Worm (Caenorhabditis elegans) whole organism, young adult: Measurements from ENCODE around the gene C03C10.7.

ENCODE experiments used
- B0035.1 ChIP-seq: sonication (generic microtip); optimal IDR thresholded peaks from 2 replicates; lab custom pipeline; 2016; ENCODE audit warnings: missing genetic modification characterization, mild to moderate bottlenecking, missing compliant biosample characterization, missing genotype, missing genetic modification reagents
- D2030.7 ChIP-seq: fragments of 200-800 bp; sonication (Bioruptor generic); IDR thresholded peaks from 2 replicates; pipeline ENCODE4 v1.3.6; 2022; ENCODE audit warnings: missing genetic modification reagents, missing genetic modification characterization, missing compliant biosample characterization
- F33H1.4 ChIP-seq: fragments of 200-800 bp; sonication (Bioruptor generic); IDR thresholded peaks from 2 replicates; pipeline ENCODE4 v1.3.6; 2022; ENCODE audit warnings: missing genetic modification reagents, missing genetic modification characterization, missing compliant biosample characterization
- F37B4.10 ChIP-seq: fragments of 200-800 bp; sonication (Bioruptor generic); IDR thresholded peaks from 2 replicates; pipeline ENCODE4 v1.3.6; 2022; ENCODE audit warnings: missing genetic modification characterization, missing compliant biosample characterization
- F39B2.1 ChIP-seq: fragments of 200-800 bp; sonication (Bioruptor generic); IDR thresholded peaks from 2 replicates; pipeline ENCODE4 v1.3.6; 2022; ENCODE audit warnings: missing genetic modification reagents, missing genetic modification characterization, missing compliant biosample characterization
- F52B5.7 ChIP-seq: sonication (generic microtip); optimal IDR thresholded peaks from 2 replicates; lab custom pipeline; 2016; ENCODE audit warnings: mild to moderate bottlenecking, missing genetic modification characterization, missing compliant biosample characterization
- T26A5.8 ChIP-seq: sonication (generic microtip); optimal IDR thresholded peaks from 2 replicates; lab custom pipeline; 2016; ENCODE audit warnings: missing genetic modification characterization, missing compliant biosample characterization
- Y53G8AR.9 ChIP-seq: fragments of 200-800 bp; sonication (Bioruptor generic); conservative IDR thresholded peaks from 2 replicates; pipeline ENCODE4 v1.3.6; 2022; ENCODE audit warnings: missing genetic modification reagents, missing genetic modification characterization, missing compliant biosample characterization
- Y67H2A.10 ChIP-seq: fragments of 200-800 bp; sonication (Bioruptor generic); conservative IDR thresholded peaks from 2 replicates; pipeline ENCODE4 v1.3.6; 2022; ENCODE audit warnings: missing genetic modification reagents, missing genetic modification characterization, missing compliant biosample characterization
- Y79H2A.3 ChIP-seq: fragments of 200-800 bp; sonication (Bioruptor generic); conservative IDR thresholded peaks from 2 replicates; pipeline ENCODE4 v1.3.6; 2022; ENCODE audit warnings: missing genetic modification reagents, missing genetic modification characterization, missing compliant biosample characterization
- Y95B8A.8 ChIP-seq: fragments of 200-800 bp; sonication (Bioruptor generic); IDR thresholded peaks from 2 replicates; pipeline ENCODE4 v1.3.6; 2022; ENCODE audit warnings: missing genetic modification reagents, missing genetic modification characterization, missing compliant biosample characterization
- ama-1 ChIP-seq, 3 experiments: fragments of 150-350 bp in 1 of 3; sonication (generic microtip) in 2 of 3; optimal IDR thresholded peaks; 2 replicates each; lab custom pipeline; 2014 to 2018; ENCODE audit warnings: missing biosample characterization in 2 of 3, missing genetic modification characterization in 2 of 3, missing genetic modification reagents in 2 of 3
- aptf-2 ChIP-seq: fragments of 200-800 bp; sonication (Bioruptor generic); conservative IDR thresholded peaks from 2 replicates; pipeline ENCODE4 v1.3.6; 2022; ENCODE audit warnings: missing genetic modification reagents, missing genetic modification characterization, missing compliant biosample characterization
- atf-7 ChIP-seq: sonication (generic microtip); optimal IDR thresholded peaks from 2 replicates; lab custom pipeline; 2017; ENCODE audit warnings: mild to moderate bottlenecking, missing genetic modification characterization, missing compliant biosample characterization
- attf-6 ChIP-seq: fragments of 200-800 bp; sonication (Bioruptor generic); IDR thresholded peaks from 2 replicates; pipeline ENCODE4 v1.3.6; 2022; ENCODE audit warnings: missing genetic modification reagents, missing genetic modification characterization, missing compliant biosample characterization
- ccch-3 ChIP-seq: fragments of 200-800 bp; sonication (Bioruptor generic); optimal IDR thresholded peaks from 2 replicates; lab custom pipeline; 2018; ENCODE audit warnings: mild to moderate bottlenecking, missing genetic modification characterization, missing compliant biosample characterization
- cebp-1 ChIP-seq, 2 experiments: fragments of 200-800 bp in 1 of 2; sonication (Bioruptor generic) in 1 of 2; sonication (generic microtip) in 1 of 2; IDR thresholded peaks in 1 of 2; optimal IDR thresholded peaks in 1 of 2; 2 replicates each; pipeline versions ENCODE4 v1.3.6 to Lab custom; 2017 to 2022; ENCODE audit warnings: missing compliant biosample characterization in 2 of 2, missing genetic modification characterization in 2 of 2, mild to moderate bottlenecking in 1 of 2, missing genetic modification reagents in 1 of 2, moderate library complexity in 1 of 2
- ceh-100 ChIP-seq: fragments of 200-800 bp; sonication (Bioruptor generic); IDR thresholded peaks from 2 replicates; pipeline ENCODE4 v1.3.6; 2022; ENCODE audit warnings: missing genetic modification reagents, missing genetic modification characterization, missing compliant biosample characterization
- chd-7 ChIP-seq: sonication (generic microtip); optimal IDR thresholded peaks from 2 replicates; lab custom pipeline; 2016; ENCODE audit warnings: mild to moderate bottlenecking, missing genetic modification characterization, moderate library complexity, missing compliant biosample characterization
- dox-1 ChIP-seq: fragments of 200-800 bp; sonication (Bioruptor generic); IDR thresholded peaks from 2 replicates; pipeline ENCODE4 v1.3.6; 2022; ENCODE audit warnings: missing genetic modification reagents, missing genetic modification characterization, missing compliant biosample characterization
- ekl-4 ChIP-seq: fragments of 200-800 bp; sonication (Bioruptor generic); IDR thresholded peaks from 2 replicates; pipeline ENCODE4 v1.3.6; 2022; ENCODE audit warnings: missing genetic modification reagents, missing genetic modification characterization, missing compliant biosample characterization
- him-1 ChIP-seq: sonication (generic microtip); optimal IDR thresholded peaks from 2 replicates; lab custom pipeline; 2016; ENCODE audit warnings: missing genotype, missing genetic modification reagents, missing genetic modification characterization, missing compliant biosample characterization
- hmg-1.2 ChIP-seq: fragments of 200-800 bp; sonication (Bioruptor generic); IDR thresholded peaks from 2 replicates; pipeline ENCODE4 v1.3.6; 2022; ENCODE audit warnings: missing genetic modification reagents, missing genetic modification characterization, missing compliant biosample characterization
- hrde-1 ChIP-seq: sonication (generic microtip); optimal IDR thresholded peaks from 2 replicates; lab custom pipeline; 2016; ENCODE audit warnings: missing genetic modification characterization, mild to moderate bottlenecking, missing compliant biosample characterization, moderate library complexity, missing genotype, missing genetic modification reagents, borderline replicate concordance
- lin-40 ChIP-seq: sonication (generic microtip); optimal IDR thresholded peaks from 2 replicates; lab custom pipeline; 2016; ENCODE audit warnings: missing genetic modification characterization, mild to moderate bottlenecking, missing compliant biosample characterization, missing genotype, missing genetic modification reagents
- lin-54 ChIP-seq: fragments of 200-800 bp; sonication (Bioruptor generic); optimal IDR thresholded peaks from 2 replicates; lab custom pipeline; 2018; ENCODE audit warnings: mild to moderate bottlenecking, missing genetic modification characterization, missing compliant biosample characterization
- madf-3 ChIP-seq: fragments of 200-800 bp; sonication (Bioruptor generic); IDR thresholded peaks from 2 replicates; pipeline ENCODE4 v1.3.6; 2022; ENCODE audit warnings: missing genetic modification reagents, missing genetic modification characterization, missing compliant biosample characterization
- madf-6 ChIP-seq: fragments of 200-800 bp; sonication (Bioruptor generic); IDR thresholded peaks from 2 replicates; pipeline ENCODE4 v1.3.6; 2022; ENCODE audit warnings: missing genetic modification reagents, missing genetic modification characterization, missing compliant biosample characterization
- madf-8 ChIP-seq: fragments of 200-800 bp; sonication (Bioruptor generic); conservative IDR thresholded peaks from 2 replicates; pipeline ENCODE4 v1.3.6; 2022; ENCODE audit warnings: missing genetic modification reagents, missing genetic modification characterization, missing compliant biosample characterization
- mcd-1 ChIP-seq: fragments of 200-800 bp; sonication (Bioruptor generic); IDR thresholded peaks from 2 replicates; pipeline ENCODE4 v1.3.6; 2022; ENCODE audit warnings: missing genetic modification reagents, missing genetic modification characterization, missing compliant biosample characterization
- mel-28 ChIP-seq: sonication (generic microtip); optimal IDR thresholded peaks from 2 replicates; lab custom pipeline; 2016; ENCODE audit warnings: borderline replicate concordance, mild to moderate bottlenecking, missing genetic modification characterization, missing compliant biosample characterization
- mes-4 ChIP-seq: sonication (generic microtip); optimal IDR thresholded peaks from 2 replicates; lab custom pipeline; 2016; ENCODE audit warnings: missing genotype, missing genetic modification characterization, missing compliant biosample characterization
- nfya-1 ChIP-seq: sonication (generic microtip); optimal IDR thresholded peaks from 2 replicates; lab custom pipeline; 2017; ENCODE audit warnings: antibody characterized with exemption, missing compliant biosample characterization, missing genetic modification characterization, borderline replicate concordance; ENCODE audit not compliant: insufficient read depth
- nhr-80 ChIP-seq: sonication (generic microtip); optimal IDR thresholded peaks from 2 replicates; lab custom pipeline; 2016; ENCODE audit warnings: missing genetic modification characterization, missing compliant biosample characterization
- pbrm-1 ChIP-seq: fragments of 200-800 bp; sonication (Bioruptor generic); IDR thresholded peaks from 2 replicates; pipeline ENCODE4 v1.3.6; 2022; ENCODE audit warnings: missing genetic modification reagents, missing genetic modification characterization, missing compliant biosample characterization
- pha-4 ChIP-seq: fragments of 150-350 bp; sonication (generic microtip); optimal IDR thresholded peaks from 2 replicates; lab custom pipeline; 2014; ENCODE audit warnings: missing biosample characterization, missing genetic modification reagents, missing genetic modification characterization
- snpc-4 ChIP-seq, 5 experiments: fragments of 150-350 bp in 1 of 5; sonication (generic microtip) in 4 of 5; optimal IDR thresholded peaks; 2 replicates each; lab custom pipeline; 2014 to 2018; ENCODE audit warnings: missing genetic modification characterization in 5 of 5, missing biosample characterization in 3 of 5, antibody characterized with exemption in 2 of 5, mild to moderate bottlenecking in 2 of 5, missing compliant biosample characterization in 2 of 5, missing genotype in 2 of 5, moderate library complexity in 2 of 5, missing genetic modification reagents in 1 of 5
- tbx-9 ChIP-seq: sonication (generic microtip); optimal IDR thresholded peaks from 2 replicates; lab custom pipeline; 2016; ENCODE audit warnings: borderline replicate concordance, missing genetic modification characterization, inconsistent platforms, missing compliant biosample characterization
- tlf-1 ChIP-seq: fragments of 200-800 bp; sonication (Bioruptor generic); optimal IDR thresholded peaks from 2 replicates; lab custom pipeline; 2018; ENCODE audit warnings: mild to moderate bottlenecking, missing genetic modification characterization, missing compliant biosample characterization
- xnd-1 ChIP-seq: sonication (generic microtip); optimal IDR thresholded peaks from 2 replicates; lab custom pipeline; 2016; ENCODE audit warnings: missing genotype, missing genetic modification reagents, missing genetic modification characterization, missing compliant biosample characterization
- zim-3 ChIP-seq: sonication (generic microtip); optimal IDR thresholded peaks from 2 replicates; lab custom pipeline; 2017; ENCODE audit warnings: mild to moderate bottlenecking, missing genetic modification characterization, moderate library complexity, missing compliant biosample characterization
- ztf-25 ChIP-seq: fragments of 200-800 bp; sonication (Bioruptor generic); IDR thresholded peaks from 2 replicates; pipeline ENCODE4 v1.3.6; 2022; ENCODE audit warnings: missing genetic modification reagents, missing genetic modification characterization, missing compliant biosample characterization
- ztf-26 ChIP-seq: sonication (generic microtip); optimal IDR thresholded peaks from 2 replicates; lab custom pipeline; 2017; ENCODE audit warnings: missing genetic modification characterization, missing compliant biosample characterization

The C03C10.7 gene

DNA sequence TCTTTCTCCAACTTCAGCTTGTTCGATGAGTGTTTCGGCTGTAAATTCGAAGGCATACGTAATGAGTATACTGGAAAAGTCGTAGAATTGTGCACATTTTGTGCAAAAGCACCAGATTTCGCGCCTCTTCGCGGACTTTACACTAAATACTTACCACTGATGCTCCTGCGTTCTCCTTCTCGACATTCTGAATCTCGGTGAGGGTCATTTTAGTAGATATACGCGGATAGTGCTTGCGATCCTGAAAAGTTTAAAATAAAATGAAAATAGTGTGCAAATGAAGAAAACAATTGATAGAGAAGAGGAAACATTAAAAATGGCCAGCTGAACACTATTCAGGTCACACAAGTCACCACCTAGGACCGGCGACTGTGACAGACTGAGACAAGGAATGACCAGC lies 1.2 kb upstream of the C03C10.7 start, which contains the start of gene rnr-2:
Gene rnr-2, minus strand, starts transcription at position 241 of the 400 bp plus-strand sequence.
- TF ChIP-seq Y67H2A.10: no peak
- 0 out of 2 replicates have a peak, but pooled peaks have one; percentile 39 for TF ChIP-seq ekl-4 (GFP tag; lab: Robert Waterston, UW)
- TF ChIP-seq, all 124 proteins: peak for 1

DNA sequence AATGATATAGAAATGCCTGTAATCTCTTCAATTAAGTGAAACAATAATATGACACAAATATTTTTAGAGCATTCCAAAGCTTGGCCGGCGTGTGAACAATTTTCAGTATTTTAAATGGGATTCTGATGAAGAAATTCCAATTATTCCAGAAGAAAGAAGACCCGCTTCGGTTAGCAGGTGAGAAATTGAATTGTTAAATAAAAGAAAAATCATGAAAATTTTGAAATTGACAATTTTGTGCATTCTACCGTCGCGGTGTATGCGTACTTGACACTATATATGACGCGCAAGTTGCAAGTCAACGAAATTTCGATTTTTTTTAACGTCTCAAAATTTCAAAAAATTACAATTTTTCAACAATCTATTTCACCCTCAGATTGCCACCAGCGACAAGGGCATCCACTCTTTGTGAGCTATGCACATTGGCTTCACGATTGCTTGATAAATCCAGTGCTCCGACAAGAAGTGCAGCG lies 561 bp downstream of the C03C10.7 start:
- TF ChIP-seq madf-3 (GFP tag; lab: Robert Waterston, UW) (0 out of 2 replicates have a peak, but pooled peaks have one; percentile 8), F52B5.7 (tag; lab: Kevin White, UChicago) (peak; percentile 11), Y53G8AR.9 (GFP tag; lab: Robert Waterston, UW) (0 out of 2 replicates have a peak, but pooled peaks have one; percentile 22), chd-7 (tag; lab: Kevin White, UChicago) (peak; percentile 35), Y95B8A.8 (GFP tag; lab: Robert Waterston, UW) (no peak), him-1 (no peak), zim-3 (no peak), ama-1 (optimal IDR thresholded peaks at IDR 0.05; lab: Kevin White, UChicago) (peak; percentile 61), ama-1 (GFP tag; optimal IDR thresholded peaks at IDR 0.05; lab: Kevin White, UChicago) (no peak), ceh-100 (peak; percentile 21; the same call in 1 of the 2 replicates), ccch-3 (no peak), D2030.7 (0 out of 2 replicates have a peak, but pooled peaks have one; percentile 21), mel-28 (tag; lab: Kevin White, UChicago) (peak; percentile 61), Y79H2A.3 (no peak), dox-1 (GFP tag; lab: Robert Waterston, UW) (peak; percentile 31; the same call in 1 of the 2 replicates), lin-40 (peak; percentile 17), snpc-4 (GFP tag; optimal IDR thresholded peaks at IDR 0.05; lab: Kevin White, UChicago) (no peak), snpc-4 (tag; optimal IDR thresholded peaks at IDR 0.05; lab: Kevin White, UChicago) (no peak), tlf-1 (GFP tag; lab: Kevin White, UChicago) (no peak), F37B4.10 (GFP tag; lab: Robert Waterston, UW) (no peak), tbx-9 (tag; lab: Kevin White, UChicago) (no peak), mcd-1 (GFP tag; lab: Robert Waterston, UW) (no peak), madf-6 (GFP tag; lab: Robert Waterston, UW) (peak; percentile 79), T26A5.8 (tag; lab: Kevin White, UChicago) (no peak), pbrm-1 (GFP tag; lab: Robert Waterston, UW) (peak; percentile 49; the same call in 1 of the 2 replicates), cebp-1 (GFP tag; IDR thresholded peaks at IDR 0.05; lab: Robert Waterston, UW) (no peak), cebp-1 (tag; optimal IDR thresholded peaks at IDR 0.05; lab: Kevin White, UChicago) (peak; percentile 24), hrde-1 (tag; lab: Kevin White, UChicago) (no peak), attf-6 (GFP tag; lab: Robert Waterston, UW) (0 out of 2 replicates have a peak, but pooled peaks have one; percentile 9), ztf-26 (tag; lab: Kevin White, UChicago) (peak; percentile 35), hmg-1.2 (peak; percentile 5; the same call in 1 of the 2 replicates), F39B2.1 (GFP tag; lab: Robert Waterston, UW) (no peak)

DNA sequence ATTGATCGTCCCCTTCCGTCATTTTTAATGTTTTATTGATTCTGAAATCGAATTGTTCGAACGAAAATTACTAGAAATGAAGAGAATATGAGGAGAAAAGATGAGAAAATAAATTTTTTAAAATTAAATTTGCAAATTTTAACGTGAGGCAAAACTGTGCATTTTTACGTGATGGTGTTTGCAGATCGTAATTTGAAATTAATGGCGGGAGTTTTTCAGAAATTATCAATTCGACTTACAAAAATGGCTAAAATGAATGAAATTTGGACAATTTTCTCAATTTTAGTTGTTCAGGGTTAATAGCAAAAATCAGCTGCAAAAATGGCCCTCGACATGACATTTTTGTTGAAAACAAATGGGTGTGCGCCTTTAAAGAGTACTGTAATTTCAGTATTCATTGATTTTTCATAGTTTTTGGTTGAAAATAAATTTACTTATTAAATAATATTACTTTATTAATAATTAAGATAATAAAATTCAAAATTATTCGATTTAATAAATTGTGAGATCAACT lies 2.3 kb downstream of the C03C10.7 start, which contains the start of gene rei-1:
Gene rei-1, minus strand, starts transcription at position 84 of the 514 bp plus-strand sequence.
- TF ChIP-seq tlf-1 (GFP tag; lab: Kevin White, UChicago) (no peak), ztf-25 (GFP tag; lab: Robert Waterston, UW) (no peak), nhr-80 (tag; lab: Kevin White, UChicago) (no peak), F33H1.4 (GFP tag; lab: Robert Waterston, UW) (peak; percentile 37), B0035.1 (tag; lab: Kevin White, UChicago) (no peak), pha-4 (no peak), nfya-1 (tag; lab: Kevin White, UChicago) (no peak), atf-7 (no peak), lin-54 (peak; percentile 58), madf-8 (GFP tag; lab: Robert Waterston, UW) (peak; percentile 29), ceh-100 (no peak), aptf-2 (GFP tag; lab: Robert Waterston, UW) (no peak), xnd-1 (no peak), him-1 (no peak), D2030.7 (peak; percentile 32; the same call in 1 of the 2 replicates), mes-4 (tag; lab: Kevin White, UChicago) (no peak), F52B5.7 (tag; lab: Kevin White, UChicago) (no peak), madf-6 (GFP tag; lab: Robert Waterston, UW) (peak; percentile 37)
